Worm (Caenorhabditis elegans) whole organism, L1 larva: ENCODE data around the gene snr-6.

ENCODE experiments used
- aly-2 ChIP-seq: fragments of 150-350 bp; optimal IDR thresholded peaks from 2 replicates; lab custom pipeline; 2014; ENCODE audit warnings: missing biosample characterization, missing genetic modification characterization
- ama-1 ChIP-seq: fragments of 150-350 bp; optimal IDR thresholded peaks from 2 replicates; lab custom pipeline; 2014
- blmp-1 ChIP-seq: fragments of 150-350 bp; optimal IDR thresholded peaks from 2 replicates; lab custom pipeline; 2014; ENCODE audit warnings: missing biosample characterization, missing genetic modification characterization
- ceh-8 ChIP-seq: fragments of 200-800 bp; sonication (Bioruptor generic); optimal IDR thresholded peaks from 2 replicates; lab custom pipeline; 2018; ENCODE audit warnings: mild to moderate bottlenecking, missing genetic modification characterization, moderate library complexity, missing compliant biosample characterization
- ceh-82 ChIP-seq, 3 experiments: fragments of 150-350 bp in 1 of 3; sonication (generic microtip) in 2 of 3; optimal IDR thresholded peaks; 2 replicates each; lab custom pipeline; 2014 to 2017; ENCODE audit warnings: missing biosample characterization in 3 of 3, missing genetic modification characterization in 3 of 3
- ces-1 ChIP-seq: fragments of 150-350 bp; optimal IDR thresholded peaks from 2 replicates; lab custom pipeline; 2014; ENCODE audit warnings: missing biosample characterization, missing genetic modification reagents, missing genetic modification characterization
- dpl-1 ChIP-seq, 3 experiments: fragments of 150-350 bp in 2 of 3; sonication (generic microtip) in 1 of 3; optimal IDR thresholded peaks; 2 replicates each; lab custom pipeline; 2014 to 2017; ENCODE audit warnings: missing biosample characterization in 3 of 3, missing genetic modification characterization in 3 of 3, missing genetic modification reagents in 3 of 3
- dsc-1 ChIP-seq: sonication (generic microtip); optimal IDR thresholded peaks from 2 replicates; lab custom pipeline; 2016; ENCODE audit warnings: mild to moderate bottlenecking, missing genetic modification characterization, missing compliant biosample characterization
- efl-1 ChIP-seq, 4 experiments: fragments of 150-350 bp; optimal IDR thresholded peaks in 3 of 4; peaks in 1 of 4; 1 replicate in 1 of 4; 2 replicates in 3 of 4; lab custom pipeline; 2014; ENCODE audit warnings: missing biosample characterization in 2 of 4, missing genetic modification characterization in 2 of 4, missing genetic modification reagents in 2 of 4
- egl-13 ChIP-seq: sonication (generic microtip); optimal IDR thresholded peaks from 2 replicates; lab custom pipeline; 2016; ENCODE audit warnings: missing genotype, missing genetic modification reagents, missing genetic modification characterization, missing compliant biosample characterization
- fkh-10 ChIP-seq: sonication (generic microtip); optimal IDR thresholded peaks from 2 replicates; lab custom pipeline; 2017; ENCODE audit warnings: missing biosample characterization, missing genetic modification reagents, missing genetic modification characterization
- fkh-4 ChIP-seq: sonication (generic microtip); optimal IDR thresholded peaks from 2 replicates; lab custom pipeline; 2016; ENCODE audit warnings: missing compliant biosample characterization, missing genetic modification characterization, borderline replicate concordance
- fkh-8 ChIP-seq: sonication (generic microtip); optimal IDR thresholded peaks from 2 replicates; lab custom pipeline; 2016; ENCODE audit warnings: mild to moderate bottlenecking, missing genetic modification characterization, missing compliant biosample characterization
- fos-1 ChIP-seq: fragments of 150-350 bp; optimal IDR thresholded peaks from 2 replicates; lab custom pipeline; 2014; ENCODE audit warnings: missing biosample characterization, missing genetic modification characterization
- hlh-17 ChIP-seq: fragments of 200-800 bp; sonication (Bioruptor generic); optimal IDR thresholded peaks from 2 replicates; lab custom pipeline; 2018; ENCODE audit warnings: missing genetic modification characterization, mild to moderate bottlenecking, missing compliant biosample characterization, moderate library complexity, borderline replicate concordance
- hlh-4 ChIP-seq: sonication (generic microtip); optimal IDR thresholded peaks from 2 replicates; lab custom pipeline; 2016; ENCODE audit warnings: mild to moderate bottlenecking, missing genetic modification characterization, missing compliant biosample characterization
- isw-1 ChIP-seq: fragments of 200-800 bp; sonication (Bioruptor generic); IDR thresholded peaks from 2 replicates; pipeline ENCODE4 v1.3.6; 2022; ENCODE audit warnings: missing genetic modification characterization, missing compliant biosample characterization
- jun-1 ChIP-seq: fragments of 150-350 bp; optimal IDR thresholded peaks from 2 replicates; lab custom pipeline; 2014; ENCODE audit warnings: missing biosample characterization, missing genetic modification reagents, missing genetic modification characterization
- lin-15B ChIP-seq: fragments of 150-350 bp; sonication (generic microtip); optimal IDR thresholded peaks from 3 replicates; lab custom pipeline; 2014; ENCODE audit warnings: missing biosample characterization, missing genetic modification characterization
- lin-39 ChIP-seq: fragments of 150-350 bp; optimal IDR thresholded peaks from 2 replicates; lab custom pipeline; 2014; ENCODE audit warnings: missing biosample characterization, missing genetic modification reagents, missing genetic modification characterization
- lsy-2 ChIP-seq, 2 experiments: fragments of 150-350 bp; optimal IDR thresholded peaks; 2 replicates each; lab custom pipeline; 2014; ENCODE audit warnings: missing biosample characterization in 2 of 2, missing genetic modification characterization in 2 of 2
- mef-2 ChIP-seq: fragments of 150-350 bp; optimal IDR thresholded peaks from 2 replicates; lab custom pipeline; 2014; ENCODE audit warnings: missing biosample characterization, missing genetic modification characterization
- nhr-19 ChIP-seq: fragments of 200-800 bp; sonication (Bioruptor generic); conservative IDR thresholded peaks from 2 replicates; pipeline ENCODE4 v1.3.6; 2022; ENCODE audit warnings: missing genetic modification characterization, missing compliant biosample characterization
- nhr-20 ChIP-seq: sonication (generic microtip); optimal IDR thresholded peaks from 2 replicates; lab custom pipeline; 2016; ENCODE audit warnings: mild to moderate bottlenecking, missing genetic modification characterization, missing compliant biosample characterization
- nhr-47 ChIP-seq: sonication (generic microtip); optimal IDR thresholded peaks from 2 replicates; lab custom pipeline; 2016; ENCODE audit warnings: mild to moderate bottlenecking, missing genetic modification characterization, moderate library complexity, missing compliant biosample characterization
- nhr-84 ChIP-seq: sonication (generic microtip); optimal IDR thresholded peaks from 2 replicates; lab custom pipeline; 2017; ENCODE audit warnings: missing biosample characterization, missing genetic modification characterization
- nhr-85 ChIP-seq: sonication (generic microtip); peaks from one replicate; lab custom pipeline; 2016; ENCODE audit warnings: missing genetic modification characterization, inconsistent platforms, missing compliant biosample characterization
- nhr-90 ChIP-seq: sonication (generic microtip); optimal IDR thresholded peaks from 2 replicates; lab custom pipeline; 2016; ENCODE audit warnings: mild to moderate bottlenecking, missing genetic modification characterization, missing compliant biosample characterization; ENCODE audit not compliant: poor library complexity
- pqm-1 ChIP-seq: sonication (generic microtip); optimal IDR thresholded peaks from 3 replicates; lab custom pipeline; 2017; ENCODE audit warnings: missing biosample characterization, missing genetic modification characterization
- snpc-4 ChIP-seq: fragments of 150-350 bp; optimal IDR thresholded peaks from 2 replicates; lab custom pipeline; 2014; ENCODE audit warnings: missing biosample characterization, missing genetic modification characterization
- sox-4 ChIP-seq: sonication (generic microtip); optimal IDR thresholded peaks from 2 replicates; lab custom pipeline; 2016; ENCODE audit warnings: missing genetic modification characterization, missing compliant biosample characterization
- sptf-1 ChIP-seq: fragments of 150-350 bp; optimal IDR thresholded peaks from 2 replicates; lab custom pipeline; 2014; ENCODE audit warnings: missing biosample characterization, missing genetic modification characterization
- swsn-7 ChIP-seq: sonication (generic microtip); optimal IDR thresholded peaks from 2 replicates; lab custom pipeline; 2016; ENCODE audit warnings: missing genetic modification characterization, missing compliant biosample characterization
- unc-130 ChIP-seq: fragments of 150-350 bp; optimal IDR thresholded peaks from 2 replicates; lab custom pipeline; 2017; ENCODE audit warnings: missing biosample characterization, missing genetic modification characterization, inconsistent platforms
- unc-98 ChIP-seq: fragments of 200-800 bp; sonication (Bioruptor generic); IDR thresholded peaks from 2 replicates; pipeline ENCODE4 v1.3.6; 2022; ENCODE audit warnings: missing genetic modification characterization, missing compliant biosample characterization
- xbp-1 ChIP-seq: sonication (generic microtip); optimal IDR thresholded peaks from 2 replicates; lab custom pipeline; 2016; ENCODE audit warnings: missing genetic modification characterization, missing compliant biosample characterization
- ztf-11 ChIP-seq, 2 experiments: sonication (generic microtip); optimal IDR thresholded peaks; 2 replicates each; lab custom pipeline; 2016 to 2017; ENCODE audit warnings: missing genetic modification characterization in 2 of 2, missing biosample characterization in 1 of 2, missing compliant biosample characterization in 1 of 2

The snr-6 gene

ce11 chrIII:12421708-12422107 is 7.7 kb downstream of the snr-6 start, which contains the start of gene tat-1:
TSS of gene tat-1 (minus strand) at chrIII:12421718.
- TF ChIP-seq efl-1 (optimal IDR thresholded peaks at IDR 0.05; lab: Kevin White, UChicago) (no peak), efl-1 (GFP tag; optimal IDR thresholded peaks at IDR 0.05 in 1 of 2; lab: Kevin White, UChicago) (peak; percentile 23 to 33), dpl-1 (GFP tag; optimal IDR thresholded peaks at IDR 0.05; lab: Kevin White, UChicago) (peak in 1 of 3 experiments; percentile 24), ceh-8 (GFP tag; lab: Kevin White, UChicago) (no peak), dsc-1 (tag; lab: Kevin White, UChicago) (no peak), nhr-85 (tag; lab: Kevin White, UChicago) (peak; percentile 16), lsy-2 (tag; optimal IDR thresholded peaks at IDR 0.05; lab: Kevin White, UChicago) (peak in 1 of 2 experiments; percentile 2)

- TF ChIP-seq nhr-19 (GFP tag; lab: Robert Waterston, UW) (no peak), jun-1 (no peak), isw-1 (GFP tag; lab: Robert Waterston, UW) (no peak), unc-130 (no peak), ceh-8 (GFP tag; lab: Kevin White, UChicago) (no peak), dsc-1 (tag; lab: Kevin White, UChicago) (no peak), nhr-84 (no peak), xbp-1 (no peak), fkh-4 (tag; lab: Kevin White, UChicago) (no peak), fkh-10 (GFP tag; lab: Kevin White, UChicago) (no peak)
- TF ChIP-seq, all 84 proteins: peak for 0
Observed at ce11 chrIII:12420256-12420655, 9.2 kb downstream of the snr-6 start.

- TF ChIP-seq ztf-11 (tag; optimal IDR thresholded peaks at IDR 0.05; lab: Kevin White, UChicago), result no peak
- TF ChIP-seq efl-1 (optimal IDR thresholded peaks at IDR 0.05; lab: Kevin White, UChicago), result no peak
- TF ChIP-seq efl-1 (GFP tag; optimal IDR thresholded peaks at IDR 0.05 in 1 of 2; lab: Kevin White, UChicago), result peak in 1 of 2 experiments; percentile 81
Observed at ce11 chrIII:12414533-12414932, 14.9 kb downstream of the snr-6 start.

- no peak for TF ChIP-seq ceh-82 (tag; optimal IDR thresholded peaks at IDR 0.05; lab: Kevin White, UChicago)
- no peak for TF ChIP-seq ces-1 (GFP tag; lab: Kevin White, UChicago)
- TF ChIP-seq hlh-4 (tag; lab: Kevin White, UChicago), result no peak
- TF ChIP-seq pqm-1 (tag; lab: Kevin White, UChicago), result no peak
- TF ChIP-seq unc-98 (GFP tag; lab: Robert Waterston, UW), result no peak
- TF ChIP-seq fkh-8, result no peak
- TF ChIP-seq fkh-4 (tag; lab: Kevin White, UChicago), result no peak
- TF ChIP-seq lin-39, result no peak
- no peak for TF ChIP-seq egl-13 (tag; lab: Kevin White, UChicago)
- no peak for TF ChIP-seq fkh-10 (GFP tag; lab: Kevin White, UChicago)
- TF ChIP-seq nhr-90, result no peak
- TF ChIP-seq ceh-8 (GFP tag; lab: Kevin White, UChicago), result no peak
- no peak for TF ChIP-seq nhr-85 (tag; lab: Kevin White, UChicago)
- no peak for TF ChIP-seq sptf-1 (tag; lab: Kevin White, UChicago)
- TF ChIP-seq blmp-1 (tag; lab: Kevin White, UChicago), result no peak
- no peak for TF ChIP-seq aly-2 (tag; lab: Kevin White, UChicago)
- no peak for TF ChIP-seq sox-4 (tag; lab: Kevin White, UChicago)
- no peak for TF ChIP-seq hlh-17 (GFP tag; lab: Kevin White, UChicago)
- TF ChIP-seq nhr-20 (tag; lab: Kevin White, UChicago), result no peak
- TF ChIP-seq fos-1 (tag; lab: Kevin White, UChicago), result no peak
Observed at ce11 chrIII:12411668-12412067, 17.8 kb downstream of the snr-6 start.

ce11 chrIII:12411059-12411458 is 18.4 kb downstream of the snr-6 start:
- TF ChIP-seq swsn-7 (tag; lab: Kevin White, UChicago), result no peak
- TF ChIP-seq ama-1, result no peak
- TF ChIP-seq mef-2, result no peak
- no peak for TF ChIP-seq snpc-4
- TF ChIP-seq lin-15B (tag; lab: Kevin White, UChicago), result no peak
- no peak for TF ChIP-seq egl-13 (tag; lab: Kevin White, UChicago)
- no peak for TF ChIP-seq nhr-47 (tag; lab: Kevin White, UChicago)
